Fruit fly (Drosophila melanogaster): ENCODE data around the gene toc.

Gene toc

dm6 chr2L:3100812-3101211, 43.8 kb downstream of the toc start (continued):
- TF ChIP-seq CG34376 (GFP tag; optimal IDR thresholded peaks at IDR 0.05) (no peak), CG3281 (GFP tag; optimal IDR thresholded peaks at IDR 0.05) (no peak), Hr51 (GFP tag; optimal IDR thresholded peaks at IDR 0.05) (peak in 1 of 2 experiments; percentile 69), CG4424 (GFP tag; optimal IDR thresholded peaks at IDR 0.05) (peak; percentile 30), Sry-β (GFP tag; optimal IDR thresholded peaks at IDR 0.05) (no peak), esg (GFP tag; conservative IDR thresholded peaks at IDR 0.05) (peak; percentile 53; the same call in 1 of the 2 replicates), YL-1 (GFP tag; optimal IDR thresholded peaks at IDR 0.05) (no peak), CG2116 (GFP tag; optimal IDR thresholded peaks at IDR 0.05) (no peak), CG10366 (GFP tag; IDR thresholded peaks at IDR 0.05) (peak; percentile 63), chif (GFP tag; optimal IDR thresholded peaks at IDR 0.05) (peak in 1 of 2 experiments; percentile 19), Stat92E (GFP tag; optimal IDR thresholded peaks at IDR 0.05) (no peak), CG7357 (GFP tag; IDR thresholded peaks at IDR 0.05) (peak; percentile 40; the same call in 1 of the 3 replicates), CG16815 (GFP tag; optimal IDR thresholded peaks at IDR 0.05) (no peak), CG17359 (tag; optimal IDR thresholded peaks at IDR 0.05) (peak; percentile 61), CG2889 (GFP tag; IDR thresholded peaks at IDR 0.05) (peak; percentile 43; the same call in 1 of the 3 replicates), Hsf (GFP tag; optimal IDR thresholded peaks at IDR 0.05) (peak; percentile 36), Xbp1 (GFP tag; optimal IDR thresholded peaks at IDR 0.05) (peak; percentile 55), oc (tag; optimal IDR thresholded peaks at IDR 0.05) (no peak), fd96Cb (tag; optimal IDR thresholded peaks at IDR 0.05) (peak; percentile 56), Hand (GFP tag; optimal IDR thresholded peaks at IDR 0.05) (no peak), Fer1 (GFP tag; optimal IDR thresholded peaks at IDR 0.05) (no peak), hkb (optimal IDR thresholded peaks at IDR 0.05) (no peak), hkb (GFP tag; IDR thresholded peaks at IDR 0.05) (peak; percentile 70), caup (GFP tag; optimal IDR thresholded peaks at IDR 0.05; ENCODE audit: severe bottlenecking) (no peak), jigr1 (GFP tag; IDR thresholded peaks at IDR 0.05) (0 out of 3 replicates have a peak, but pooled peaks have one; percentile 27), pzg (GFP tag; optimal IDR thresholded peaks at IDR 0.05) (no peak), CG8944 (GFP tag; optimal IDR thresholded peaks at IDR 0.05) (peak; percentile 7), tll (GFP tag; optimal IDR thresholded peaks at IDR 0.05) (no peak), Xrp1 (GFP tag; IDR thresholded peaks at IDR 0.05) (peak; percentile 75), CG9932 (GFP tag; IDR thresholded peaks at IDR 0.05) (0 out of 2 replicates have a peak, but pooled peaks have one; percentile 8), bowl (GFP tag; IDR thresholded peaks at IDR 0.05) (no peak), ATbp (GFP tag; optimal IDR thresholded peaks at IDR 0.05) (peak; percentile 34), so (GFP tag; IDR thresholded peaks at IDR 0.05) (no peak), ash1 (GFP tag; optimal IDR thresholded peaks at IDR 0.05) (no peak), D (optimal IDR thresholded peaks at IDR 0.05) (no peak), D (GFP tag; optimal IDR thresholded peaks at IDR 0.05) (peak; percentile 43), ro (GFP tag; IDR thresholded peaks at IDR 0.05) (no peak), CG17328 (GFP tag; IDR thresholded peaks at IDR 0.05) (peak; percentile 60), unpg (GFP tag; optimal IDR thresholded peaks at IDR 0.05) (peak; percentile 47), Asciz (GFP tag; optimal IDR thresholded peaks at IDR 0.05) (peak; percentile 38), zf30C (GFP tag; optimal IDR thresholded peaks at IDR 0.05) (no peak), CG8924 (tag; optimal IDR thresholded peaks at IDR 0.05) (no peak), CoRest (tag; optimal IDR thresholded peaks at IDR 0.05) (peak; percentile 51), Oli (tag; optimal IDR thresholded peaks at IDR 0.05) (peak; percentile 45), Doc2 (GFP tag; IDR thresholded peaks at IDR 0.05) (0 out of 2 replicates have a peak, but pooled peaks have one; percentile 20), D19A (tag; optimal IDR thresholded peaks at IDR 0.05) (peak; percentile 43), Lim3 (GFP tag; IDR thresholded peaks at IDR 0.05) (0 out of 2 replicates have a peak, but pooled peaks have one; percentile 20), Nf-YB (GFP tag; optimal IDR thresholded peaks at IDR 0.05) (no peak), CG1602 (GFP tag; optimal IDR thresholded peaks at IDR 0.05) (peak; percentile 27), sr (GFP tag; IDR thresholded peaks at IDR 0.05) (0 out of 3 replicates have a peak, but pooled peaks have one; percentile 31)
